Fruit fly (Drosophila melanogaster) whole organism, adult: ENCODE data around the gene CG34011.

Experiments
- CG11617 ChIP-seq: fragments of 200-800 bp; sonication (Bioruptor generic); optimal IDR thresholded peaks from 2 replicates; lab custom pipeline; 2017; ENCODE audit warnings: mild to moderate bottlenecking, missing biosample characterization, missing genetic modification reagents, missing genetic modification characterization
- CG12768 ChIP-seq: fragments of 200-800 bp; sonication (Bioruptor generic); optimal IDR thresholded peaks from 2 replicates; lab custom pipeline; 2017; ENCODE audit warnings: missing biosample characterization, missing genetic modification characterization, mild to moderate bottlenecking, moderate library complexity, missing genetic modification reagents
- CG14711 ChIP-seq: fragments of 200-800 bp; sonication (Bioruptor generic); optimal IDR thresholded peaks from 2 replicates; lab custom pipeline; 2018; ENCODE audit warnings: missing biosample characterization, mild to moderate bottlenecking, missing genetic modification characterization, moderate library complexity
- CG1620 ChIP-seq: fragments of 200-800 bp; sonication (Bioruptor generic); optimal IDR thresholded peaks from 2 replicates; lab custom pipeline; 2016; ENCODE audit warnings: missing biosample characterization, missing genetic modification characterization
- CG33017 ChIP-seq: fragments of 200-800 bp; sonication (Bioruptor generic); optimal IDR thresholded peaks from 2 replicates; lab custom pipeline; 2018; ENCODE audit warnings: missing biosample characterization, mild to moderate bottlenecking, missing genetic modification characterization, moderate library complexity
- CG5204 ChIP-seq: fragments of 200-800 bp; sonication (Bioruptor generic); optimal IDR thresholded peaks from 2 replicates; lab custom pipeline; 2016; ENCODE audit warnings: missing biosample characterization, missing genetic modification characterization
- CG7045 ChIP-seq: fragments of 200-800 bp; sonication (Bioruptor generic); optimal IDR thresholded peaks from 2 replicates; lab custom pipeline; 2017; ENCODE audit warnings: missing biosample characterization, mild to moderate bottlenecking, missing genetic modification characterization
- CG7101 ChIP-seq: fragments of 200-800 bp; sonication (Bioruptor generic); optimal IDR thresholded peaks from 2 replicates; lab custom pipeline; 2018; ENCODE audit warnings: missing biosample characterization, mild to moderate bottlenecking, missing genetic modification characterization, moderate library complexity
- Clk ChIP-seq: fragments of 200-800 bp; sonication (Bioruptor generic); optimal IDR thresholded peaks from 2 replicates; lab custom pipeline; 2017; ENCODE audit warnings: missing biosample characterization, missing genetic modification characterization
- Crg-1 ChIP-seq: fragments of 200-800 bp; sonication (Bioruptor generic); optimal IDR thresholded peaks from 2 replicates; lab custom pipeline; 2016; ENCODE audit warnings: missing biosample characterization, missing genetic modification characterization
- Hr96 ChIP-seq: fragments of 200-800 bp; sonication (Bioruptor generic); optimal IDR thresholded peaks from 2 replicates; lab custom pipeline; 2016; ENCODE audit warnings: missing biosample characterization, missing genetic modification characterization
- Mnt ChIP-seq: fragments of 200-800 bp; sonication (Bioruptor generic); optimal IDR thresholded peaks from 2 replicates; lab custom pipeline; 2016; ENCODE audit warnings: missing biosample characterization, mild to moderate bottlenecking, missing genetic modification characterization
- bab1 ChIP-seq: fragments of 200-800 bp; sonication (Bioruptor generic); optimal IDR thresholded peaks from 3 replicates; lab custom pipeline; 2019; ENCODE audit warnings: missing biosample characterization, mild to moderate bottlenecking, missing genetic modification characterization, moderate library complexity
- cic ChIP-seq: fragments of 200-800 bp; sonication (Bioruptor generic); optimal IDR thresholded peaks from 2 replicates; lab custom pipeline; 2017; ENCODE audit warnings: missing biosample characterization, mild to moderate bottlenecking, missing genetic modification characterization, moderate library complexity
- cnc ChIP-seq, 2 experiments: fragments of >200 bp; optimal IDR thresholded peaks; 2 replicates each; lab custom pipeline; 2017
- kay ChIP-seq: fragments of 200-800 bp; sonication (Bioruptor generic); peaks from one replicate; lab custom pipeline; 2016; ENCODE audit warnings: missing biosample characterization, missing genetic modification characterization, borderline replicate concordance
- ovo ChIP-seq: fragments of 200-800 bp; sonication (Bioruptor generic); optimal IDR thresholded peaks from 2 replicates; lab custom pipeline; 2016; ENCODE audit warnings: missing biosample characterization, missing genetic modification characterization
- pad ChIP-seq: fragments of 200-800 bp; sonication (Bioruptor generic); optimal IDR thresholded peaks from 3 replicates; lab custom pipeline; 2017; ENCODE audit warnings: missing biosample characterization, missing genetic modification characterization, mild to moderate bottlenecking, moderate library complexity, missing genetic modification reagents
- tj ChIP-seq: fragments of 200-800 bp; sonication (Bioruptor generic); optimal IDR thresholded peaks from 3 replicates; lab custom pipeline; 2017; ENCODE audit warnings: missing biosample characterization, mild to moderate bottlenecking, missing genetic modification characterization, moderate library complexity
- toe ChIP-seq: fragments of 200-800 bp; sonication (Bioruptor generic); optimal IDR thresholded peaks from 2 replicates; lab custom pipeline; 2016; ENCODE audit warnings: missing biosample characterization, missing genetic modification characterization

CG34011 gene

DNA sequence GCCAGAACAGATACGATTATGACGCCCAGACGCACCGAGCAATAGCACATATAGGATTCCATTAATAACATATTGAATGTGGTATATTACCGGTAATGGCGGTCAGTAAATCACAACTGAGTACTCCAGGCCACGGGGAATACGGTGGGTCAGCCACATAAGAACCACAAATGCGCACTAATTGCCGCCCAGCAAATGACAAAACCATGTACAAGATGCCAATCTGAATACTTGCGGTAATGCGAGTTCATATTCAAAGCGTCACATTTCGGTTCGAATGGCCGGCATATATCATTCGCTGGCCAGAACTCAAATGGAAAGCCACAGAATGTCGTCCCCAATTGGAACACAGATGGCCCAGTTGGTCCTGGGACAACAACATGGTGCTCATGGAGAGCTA, at the start of gene CG34011, which contains the start of gene CG14007:
Gene CG34011, plus strand, starts transcription at position 122 of the 400 bp plus-strand sequence.
Gene CG14007, minus strand, starts transcription at position 101 of the 400 bp plus-strand sequence.
- TF ChIP-seq Crg-1 (GFP tag; lab: Kevin White, UChicago) (no peak), CG33017 (tag; lab: Kevin White, UChicago) (no peak), tj (no peak), Mnt (no peak), CG7101 (tag; lab: Kevin White, UChicago) (no peak), CG7045 (GFP tag; lab: Kevin White, UChicago) (no peak), cic (GFP tag; lab: Kevin White, UChicago) (no peak), kay (no peak), toe (no peak), CG1620 (GFP tag; lab: Kevin White, UChicago) (no peak)

DNA sequence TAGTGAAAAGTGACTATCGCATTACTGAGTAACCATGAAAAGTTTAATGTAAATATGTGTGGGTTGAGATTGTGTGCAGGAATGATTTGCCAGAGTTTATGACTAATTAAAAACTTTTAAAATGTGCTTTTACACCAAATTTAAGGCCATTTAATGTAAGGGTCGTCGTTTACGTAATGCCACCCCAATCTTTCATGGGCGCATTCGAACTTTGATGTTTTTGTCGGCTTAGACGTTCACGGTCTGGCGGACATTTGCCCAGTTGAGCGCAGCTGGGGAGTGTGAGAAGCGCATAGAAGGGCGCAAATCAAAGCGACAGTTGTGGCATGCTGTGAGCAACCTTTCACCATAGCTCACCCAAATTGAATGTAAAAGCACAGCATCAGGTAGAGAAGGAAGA, 38.2 kb upstream of the CG34011 start, which contains the start of gene CG12511:
Gene CG12511, plus strand, starts transcription at position 301 of the 400 bp plus-strand sequence.
- TF ChIP-seq CG12768 (GFP tag; lab: Kevin White, UChicago) (no peak), pad (GFP tag; lab: Kevin White, UChicago) (no peak)

DNA sequence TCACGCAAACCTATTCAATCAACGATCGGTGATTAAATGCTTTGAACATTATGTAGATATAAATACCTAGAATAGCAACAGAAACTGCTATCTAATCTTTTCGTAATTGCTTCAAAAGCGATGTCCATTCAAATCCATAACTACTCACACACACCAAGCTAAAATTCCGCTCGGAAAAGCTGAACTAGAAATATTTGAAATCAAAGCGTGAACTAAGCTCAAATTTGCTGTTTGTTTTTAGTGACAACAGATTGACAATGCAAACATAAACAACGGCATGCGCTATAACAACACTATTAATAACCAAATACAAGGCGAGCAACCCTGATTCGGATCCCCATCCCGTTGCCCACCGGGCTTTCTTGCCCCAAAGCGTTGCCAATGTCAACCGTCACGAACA, 10.4 kb upstream of the CG34011 start, which contains the start of gene CG7236:
Gene CG7236, plus strand, starts transcription at position 301 of the 400 bp plus-strand sequence.
- TF ChIP-seq CG7045 (GFP tag; lab: Kevin White, UChicago): no peak
- TF ChIP-seq CG33017 (tag; lab: Kevin White, UChicago): no peak
- TF ChIP-seq ovo (GFP tag; lab: Kevin White, UChicago): no peak
- TF ChIP-seq CG7101 (tag; lab: Kevin White, UChicago): no peak
- TF ChIP-seq Mnt: no peak
- no peak for TF ChIP-seq toe
- TF ChIP-seq Crg-1 (GFP tag; lab: Kevin White, UChicago): no peak
- no peak for TF ChIP-seq CG11617 (GFP tag; lab: Kevin White, UChicago)
- no peak for TF ChIP-seq CG5204 (GFP tag; lab: Kevin White, UChicago)
- TF ChIP-seq Clk (GFP tag; lab: Kevin White, UChicago): no peak
- no peak for TF ChIP-seq tj
- no peak for TF ChIP-seq kay
- no peak for TF ChIP-seq cnc (optimal IDR thresholded peaks at IDR 0.05; lab: Kevin White, UChicago)
- TF ChIP-seq CG14711 (tag; lab: Kevin White, UChicago): no peak

DNA sequence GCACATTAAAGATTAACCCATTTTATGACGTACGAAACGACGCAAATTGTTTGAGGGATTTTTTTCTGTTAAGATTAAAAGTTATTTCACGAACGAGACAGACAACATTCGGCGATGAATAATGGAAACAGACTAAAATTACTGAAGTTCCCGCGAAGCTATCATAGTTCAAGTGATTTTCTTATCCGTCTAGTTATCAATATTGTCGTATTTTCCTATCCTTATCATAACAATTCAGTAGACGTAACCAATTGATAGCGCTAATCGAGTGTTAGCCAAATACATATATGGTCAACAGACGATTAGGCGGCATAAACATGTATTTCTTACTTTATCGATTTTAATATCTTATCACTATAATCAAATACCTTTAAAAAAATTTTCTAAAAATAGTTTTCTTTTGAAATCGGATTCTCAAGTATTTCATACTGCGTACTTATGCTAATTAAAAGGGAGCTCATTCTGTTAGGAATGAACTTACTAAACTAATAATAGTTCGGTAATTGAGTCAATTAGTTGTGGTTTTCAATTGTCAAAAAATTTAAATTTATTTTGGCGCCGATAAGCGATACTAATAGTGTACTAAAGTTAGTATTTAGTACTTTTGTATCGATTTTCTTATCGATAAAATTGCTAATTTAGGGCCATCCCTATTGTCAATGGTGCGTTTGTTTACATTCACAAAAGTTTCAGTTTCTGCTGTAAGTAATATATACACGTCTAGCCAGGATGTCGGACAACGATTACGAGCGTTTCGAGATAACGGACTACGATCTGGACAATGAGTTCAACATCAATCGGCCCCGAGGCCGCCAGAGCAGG, 4.1 kb downstream of the CG34011 start, which contains the start of the genes CG11149 and sip1:
Gene CG11149, minus strand, starts transcription at position 493 of the 822 bp plus-strand sequence.
Gene sip1, plus strand, starts transcription at position 645 of the 822 bp plus-strand sequence.
- peak; percentile 72 for TF ChIP-seq kay
- no peak for TF ChIP-seq tj
- peak; percentile 20 for TF ChIP-seq cic (GFP tag; lab: Kevin White, UChicago)
- TF ChIP-seq CG7101 (tag; lab: Kevin White, UChicago): no peak

DNA sequence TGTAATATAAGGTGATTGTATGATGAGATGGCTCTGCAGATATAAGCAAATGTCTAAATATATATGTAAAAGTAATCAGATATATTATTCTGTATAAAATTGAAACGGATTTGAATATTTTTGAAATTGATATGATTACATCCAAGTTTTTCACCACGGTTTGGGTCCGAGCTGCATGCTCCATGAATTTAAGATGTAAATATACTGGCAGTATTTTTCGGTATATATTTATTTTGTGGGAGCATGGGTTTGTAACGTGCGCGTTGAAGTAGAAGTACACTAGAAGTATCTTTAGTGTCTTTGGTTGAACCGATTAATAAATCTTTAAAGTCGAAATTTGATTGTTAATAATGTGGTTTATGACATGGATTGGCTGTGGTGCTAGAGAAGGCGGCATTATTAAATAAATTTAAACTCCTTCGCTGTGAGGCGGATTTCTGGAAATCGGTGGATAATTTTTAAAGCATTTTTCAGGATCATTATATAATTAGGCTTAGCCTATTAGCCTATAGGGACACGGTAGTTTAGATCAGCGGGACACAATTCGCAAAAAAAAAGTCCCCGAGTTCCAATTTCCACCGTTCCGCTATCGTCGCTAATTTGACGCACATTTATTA, 7.5 kb downstream of the CG34011 start:
- TF ChIP-seq tj: no peak
- no peak for TF ChIP-seq cic (GFP tag; lab: Kevin White, UChicago)
- no peak for TF ChIP-seq ovo (GFP tag; lab: Kevin White, UChicago)
- no peak for TF ChIP-seq Crg-1 (GFP tag; lab: Kevin White, UChicago)
- no peak for TF ChIP-seq toe
- TF ChIP-seq CG12768 (GFP tag; lab: Kevin White, UChicago): no peak
- TF ChIP-seq CG7101 (tag; lab: Kevin White, UChicago): no peak
- no peak for TF ChIP-seq CG5204 (GFP tag; lab: Kevin White, UChicago)
- TF ChIP-seq Hr96 (GFP tag; lab: Kevin White, UChicago): no peak
- no peak for TF ChIP-seq CG1620 (GFP tag; lab: Kevin White, UChicago)
- TF ChIP-seq CG33017 (tag; lab: Kevin White, UChicago): no peak
- no peak for TF ChIP-seq pad (GFP tag; lab: Kevin White, UChicago)
- no peak for TF ChIP-seq bab1 (GFP tag; lab: Kevin White, UChicago)
- no peak for TF ChIP-seq Mnt

DNA sequence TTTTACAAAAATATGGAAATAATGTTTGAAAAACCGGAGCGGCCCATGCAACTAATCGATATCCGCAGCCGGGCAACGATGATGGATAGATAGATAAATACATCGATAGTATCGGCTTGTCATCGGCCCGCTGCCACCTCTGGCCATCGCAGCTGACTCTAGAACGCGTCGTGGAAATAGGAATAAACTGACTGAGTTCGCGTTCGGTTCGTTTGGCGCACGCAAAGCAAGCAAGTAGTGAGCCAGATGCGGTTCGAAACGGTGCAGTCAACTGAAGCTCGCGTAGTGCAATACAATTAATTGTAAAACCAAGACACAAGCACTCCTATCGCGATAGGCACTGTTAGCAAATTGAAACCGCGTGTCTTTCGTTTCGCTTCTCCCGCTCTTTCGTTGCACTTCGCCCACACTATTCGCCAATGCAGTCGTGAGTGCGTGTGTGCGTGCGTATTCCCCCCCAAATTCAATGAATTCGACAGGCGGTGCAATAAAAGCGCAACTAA, 8.1 kb downstream of the CG34011 start, which contains the start of gene CG11030:
Gene CG11030, plus strand, starts transcription at position 136 of the 503 bp plus-strand sequence.
- TF ChIP-seq tj (peak; percentile 82), pad (GFP tag; lab: Kevin White, UChicago) (no peak), Crg-1 (GFP tag; lab: Kevin White, UChicago) (peak; percentile 42), Mnt (peak; percentile 94), bab1 (GFP tag; lab: Kevin White, UChicago) (peak; percentile 28), CG1620 (GFP tag; lab: Kevin White, UChicago) (peak; percentile 20), kay (no peak), CG33017 (tag; lab: Kevin White, UChicago) (no peak), ovo (GFP tag; lab: Kevin White, UChicago) (peak; percentile 24), cic (GFP tag; lab: Kevin White, UChicago) (peak; percentile 44)
